Fruit fly (Drosophila melanogaster) whole organism, embryonic: ENCODE measurements around the gene ClpP.

Source experiments
- Atf6 ChIP-seq: fragments of 200-800 bp; sonication (Bioruptor generic); IDR thresholded peaks from 2 replicates; pipeline ENCODE4 v1.3.6; 2022; ENCODE audit warnings: missing biosample characterization, missing genetic modification characterization
- Bdp1 ChIP-seq: fragments of 200-800 bp; sonication (Bioruptor generic); optimal IDR thresholded peaks from 3 replicates; lab custom pipeline; 2016; ENCODE audit warnings: missing biosample characterization, missing genetic modification characterization
- CG1024 ChIP-seq: fragments of 200-800 bp; sonication (Bioruptor generic); IDR thresholded peaks from 2 replicates; pipeline ENCODE4 v1.3.6; 2022; ENCODE audit warnings: missing biosample characterization, missing genetic modification characterization
- CG10431 ChIP-seq: fragments of 200-800 bp; sonication (Bioruptor generic); optimal IDR thresholded peaks from 3 replicates; lab custom pipeline; 2018; ENCODE audit warnings: missing biosample characterization, mild to moderate bottlenecking, missing genetic modification characterization
- CG10979 ChIP-seq: fragments of 200-800 bp; sonication (Bioruptor generic); optimal IDR thresholded peaks from 2 replicates; lab custom pipeline; 2018; ENCODE audit warnings: missing biosample characterization, mild to moderate bottlenecking, missing genetic modification characterization, moderate library complexity
- CG13123 ChIP-seq: fragments of 200-800 bp; sonication (Bioruptor generic); optimal IDR thresholded peaks from 2 replicates; lab custom pipeline; 2016; ENCODE audit warnings: missing biosample characterization, missing genetic modification characterization
- CG30020 ChIP-seq: fragments of 200-800 bp; optimal IDR thresholded peaks from 2 replicates; lab custom pipeline; 2019; ENCODE audit warnings: missing biosample characterization, mild to moderate bottlenecking, missing genetic modification characterization, moderate library complexity
- CG33557 ChIP-seq: fragments of 200-800 bp; sonication (Bioruptor generic); optimal IDR thresholded peaks from 2 replicates; lab custom pipeline; 2019; ENCODE audit warnings: missing biosample characterization, mild to moderate bottlenecking, missing genetic modification characterization, moderate library complexity
- CG4328 ChIP-seq: fragments of 200-800 bp; sonication (Bioruptor generic); optimal IDR thresholded peaks from 3 replicates; lab custom pipeline; 2017; ENCODE audit warnings: missing biosample characterization, missing genetic modification reagents, missing genetic modification characterization
- CG6689 ChIP-seq: fragments of 200-800 bp; sonication (Bioruptor generic); IDR thresholded peaks from 2 replicates; pipeline ENCODE4 v1.3.6; 2022; ENCODE audit warnings: missing biosample characterization, missing genetic modification characterization
- CG7786 ChIP-seq: fragments of 200-800 bp; sonication (Bioruptor generic); optimal IDR thresholded peaks from 2 replicates; lab custom pipeline; 2016; ENCODE audit warnings: missing biosample characterization, missing genetic modification characterization
- CG7987 ChIP-seq: fragments of 200-800 bp; sonication (Bioruptor generic); optimal IDR thresholded peaks from 2 replicates; lab custom pipeline; 2018; ENCODE audit warnings: missing biosample characterization, mild to moderate bottlenecking, missing genetic modification characterization, moderate library complexity
- CG8281 ChIP-seq: fragments of 200-800 bp; sonication (Bioruptor generic); optimal IDR thresholded peaks from 2 replicates; lab custom pipeline; 2018; ENCODE audit warnings: missing biosample characterization, mild to moderate bottlenecking, missing genetic modification characterization, moderate library complexity
- CG8290 ChIP-seq, 3 experiments: fragments of 200-800 bp; sonication (Bioruptor generic); optimal IDR thresholded peaks; 2 replicates each; lab custom pipeline; 2016 to 2019; ENCODE audit warnings: missing biosample characterization in 3 of 3, missing genetic modification characterization in 3 of 3, mild to moderate bottlenecking in 2 of 3, moderate library complexity in 1 of 3
- Camta ChIP-seq: fragments of 200-800 bp; sonication (Bioruptor generic); optimal IDR thresholded peaks from 2 replicates; lab custom pipeline; 2016; ENCODE audit warnings: missing biosample characterization, missing genetic modification characterization
- D19A ChIP-seq: fragments of 200-800 bp; optimal IDR thresholded peaks from 3 replicates; lab custom pipeline; 2019; ENCODE audit warnings: missing biosample characterization, mild to moderate bottlenecking, missing genetic modification characterization, moderate library complexity
- Dad ChIP-seq: fragments of 200-800 bp; sonication (Bioruptor generic); optimal IDR thresholded peaks from 3 replicates; lab custom pipeline; 2016; ENCODE audit warnings: missing biosample characterization, missing genetic modification characterization
- Dfd ChIP-seq, 2 experiments: fragments of >200 bp; optimal IDR thresholded peaks; 2 replicates each; lab custom pipeline; 2017; ENCODE audit warnings: missing biosample characterization in 2 of 2, missing genetic modification characterization in 2 of 2
- Dp ChIP-seq: fragments of 200-800 bp; sonication (Bioruptor generic); optimal IDR thresholded peaks from 2 replicates; lab custom pipeline; 2018; ENCODE audit warnings: missing biosample characterization, mild to moderate bottlenecking, missing genetic modification characterization, moderate library complexity
- E2f1 ChIP-seq: fragments of 200-800 bp; sonication (Bioruptor generic); IDR thresholded peaks from 2 replicates; pipeline ENCODE4 v1.3.6; 2022; ENCODE audit warnings: missing biosample characterization, missing genetic modification characterization
- Ets65A ChIP-seq: fragments of 200-800 bp; sonication (Bioruptor generic); peaks from one replicate; lab custom pipeline; 2016; ENCODE audit warnings: missing biosample characterization, missing genetic modification characterization
- HmgZ ChIP-seq: fragments of 200-800 bp; sonication (Bioruptor generic); optimal IDR thresholded peaks from 2 replicates; lab custom pipeline; 2018; ENCODE audit warnings: missing biosample characterization, mild to moderate bottlenecking, missing genetic modification characterization
- Lhr ChIP-seq: fragments of 200-800 bp; sonication (Bioruptor generic); optimal IDR thresholded peaks from 3 replicates; lab custom pipeline; 2017; ENCODE audit warnings: mild to moderate bottlenecking, missing biosample characterization, missing genetic modification reagents, missing genetic modification characterization
- Myb ChIP-seq: fragments of 200-800 bp; sonication (Bioruptor generic); optimal IDR thresholded peaks from 2 replicates; lab custom pipeline; 2016; ENCODE audit warnings: missing biosample characterization, missing genetic modification characterization
- Ptx1 ChIP-seq: fragments of 200-800 bp; sonication (Bioruptor generic); IDR thresholded peaks from 2 replicates; pipeline ENCODE4 v1.3.6; 2022; ENCODE audit warnings: missing biosample characterization, missing genetic modification characterization
- Scr ChIP-seq: fragments of 200-800 bp; sonication (Bioruptor generic); IDR thresholded peaks from 2 replicates; pipeline ENCODE4 v1.3.6; 2022; ENCODE audit warnings: missing biosample characterization, missing genetic modification characterization; ENCODE audit not compliant: partially characterized antibody
- Sry-δ ChIP-seq: fragments of 200-800 bp; sonication (Bioruptor generic); optimal IDR thresholded peaks from 2 replicates; lab custom pipeline; 2016; ENCODE audit warnings: missing biosample characterization, missing genetic modification characterization
- Ssrp ChIP-seq: fragments of 200-800 bp; sonication (Bioruptor generic); optimal IDR thresholded peaks from 2 replicates; lab custom pipeline; 2018; ENCODE audit warnings: missing biosample characterization, mild to moderate bottlenecking, missing genetic modification characterization, moderate library complexity
- ato ChIP-seq: fragments of 200-800 bp; sonication (Bioruptor generic); IDR thresholded peaks from 2 replicates; pipeline ENCODE4 v1.3.6; 2022; ENCODE audit warnings: missing biosample characterization, missing genetic modification characterization; ENCODE audit not compliant: partially characterized antibody
- az2 ChIP-seq: fragments of 200-800 bp; sonication (Bioruptor generic); optimal IDR thresholded peaks from 3 replicates; lab custom pipeline; 2016; ENCODE audit warnings: missing biosample characterization, missing genetic modification characterization
- bsh ChIP-seq, 2 experiments: fragments of 200-800 bp; sonication (Bioruptor generic); optimal IDR thresholded peaks; 2 replicates each; lab custom pipeline; 2017 to 2018; ENCODE audit warnings: mild to moderate bottlenecking in 2 of 2, missing biosample characterization in 2 of 2, missing genetic modification characterization in 2 of 2, moderate library complexity in 1 of 2
- crc ChIP-seq: fragments of 200-800 bp; sonication (Bioruptor generic); optimal IDR thresholded peaks from 2 replicates; lab custom pipeline; 2016; ENCODE audit warnings: missing biosample characterization, missing genetic modification characterization
- eve ChIP-seq, 2 experiments: fragments of >200 bp; optimal IDR thresholded peaks; 2 replicates each; lab custom pipeline; 2017; ENCODE audit warnings: missing biosample characterization in 2 of 2, missing genetic modification characterization in 2 of 2
- gsb-n ChIP-seq: fragments of 200-800 bp; sonication (Bioruptor generic); optimal IDR thresholded peaks from 3 replicates; lab custom pipeline; 2018; ENCODE audit warnings: missing biosample characterization, mild to moderate bottlenecking, missing genetic modification characterization
- h ChIP-seq: fragments of >200 bp; optimal IDR thresholded peaks from 2 replicates; lab custom pipeline; 2017
- kay ChIP-seq: fragments of 200-800 bp; sonication (Bioruptor generic); optimal IDR thresholded peaks from 2 replicates; lab custom pipeline; 2016; ENCODE audit warnings: missing biosample characterization, missing genetic modification characterization
- knrl ChIP-seq: fragments of 200-800 bp; sonication (Bioruptor generic); IDR thresholded peaks from 3 replicates; pipeline ENCODE4 v1.3.6; 2022; ENCODE audit warnings: missing biosample characterization, missing genetic modification characterization; ENCODE audit not compliant: partially characterized antibody
- lola ChIP-seq, 3 experiments: fragments of >200 bp in 2 of 3; fragments of 200-800 bp in 1 of 3; sonication (Bioruptor generic) in 1 of 3; optimal IDR thresholded peaks; 2 replicates each; lab custom pipeline; 2017 to 2019; ENCODE audit warnings: missing biosample characterization in 3 of 3, missing genetic modification characterization in 3 of 3, mild to moderate bottlenecking in 1 of 3, moderate library complexity in 1 of 3
- mam ChIP-seq: fragments of 200-800 bp; sonication (Bioruptor generic); optimal IDR thresholded peaks from 3 replicates; lab custom pipeline; 2016; ENCODE audit warnings: missing biosample characterization, missing genetic modification characterization
- peb ChIP-seq: fragments of 200-800 bp; sonication (Bioruptor generic); IDR thresholded peaks from 2 replicates; pipeline ENCODE4 v1.3.6; 2022; ENCODE audit warnings: missing biosample characterization, missing genetic modification characterization
- pho ChIP-seq: fragments of 200-800 bp; sonication (Bioruptor generic); optimal IDR thresholded peaks from 2 replicates; lab custom pipeline; 2016; ENCODE audit warnings: missing biosample characterization, missing genetic modification characterization
- pzg ChIP-seq: fragments of 200-800 bp; sonication (Bioruptor generic); optimal IDR thresholded peaks from 3 replicates; lab custom pipeline; 2018; ENCODE audit warnings: missing biosample characterization, mild to moderate bottlenecking, missing genetic modification characterization, moderate library complexity
- shn ChIP-seq: fragments of 200-800 bp; sonication (Bioruptor generic); optimal IDR thresholded peaks from 3 replicates; lab custom pipeline; 2016; ENCODE audit warnings: missing biosample characterization, missing genetic modification characterization
- sisA ChIP-seq: fragments of 200-800 bp; sonication (Bioruptor generic); IDR thresholded peaks from 2 replicates; pipeline ENCODE4 v1.3.6; 2022; ENCODE audit warnings: missing biosample characterization, missing genetic modification characterization
- stc ChIP-seq: fragments of 200-800 bp; sonication (Bioruptor generic); IDR thresholded peaks from 2 replicates; pipeline ENCODE4 v1.3.6; 2022; ENCODE audit warnings: missing biosample characterization, missing genetic modification characterization
- tin ChIP-seq: fragments of 200-800 bp; sonication (Bioruptor generic); optimal IDR thresholded peaks from 3 replicates; lab custom pipeline; 2016; ENCODE audit warnings: missing biosample characterization, missing genetic modification characterization
- vvl ChIP-seq: fragments of 200-800 bp; sonication (Bioruptor generic); IDR thresholded peaks from 2 replicates; pipeline ENCODE4 v1.3.6; 2022; ENCODE audit warnings: missing biosample characterization, missing genetic modification characterization
- zf30C ChIP-seq: fragments of 200-800 bp; sonication (Bioruptor generic); optimal IDR thresholded peaks from 3 replicates; lab custom pipeline; 2018; ENCODE audit warnings: missing biosample characterization, mild to moderate bottlenecking, missing genetic modification characterization

ClpP gene

dm6 chr2L:10387869-10388726, 31.5 kb downstream of the ClpP start, which contains the start of gene da (continued):
- peak; percentile 95 for TF ChIP-seq kay
- TF ChIP-seq tin (GFP tag; lab: Kevin White, UChicago), result peak; percentile 62
- peak in 1 of 2 experiments; percentile 58 for TF ChIP-seq bsh (GFP tag; optimal IDR thresholded peaks at IDR 0.05; lab: Kevin White, UChicago)
- peak; percentile 78 for TF ChIP-seq Ets65A (GFP tag; lab: Kevin White, UChicago)
- peak; percentile 64 for TF ChIP-seq CG6689 (GFP tag; lab: Robert Waterston, UW)
- TF ChIP-seq eve (GFP tag; optimal IDR thresholded peaks at IDR 0.05; lab: Kevin White, UChicago), result peak in 1 of 2 experiments; percentile 76
- TF ChIP-seq Ptx1 (GFP tag; lab: Robert Waterston, UW), result peak; percentile 54
- peak; percentile 34 for TF ChIP-seq crc
- peak; percentile 50; the same call in 1 of the 3 replicates for TF ChIP-seq knrl
- peak; percentile 31 for TF ChIP-seq gsb-n (tag; lab: Kevin White, UChicago)
- peak; percentile 96 for TF ChIP-seq CG1024 (GFP tag; lab: Robert Waterston, UW)
- peak; percentile 68 for TF ChIP-seq az2 (GFP tag; lab: Kevin White, UChicago)
- TF ChIP-seq h (lab: Kevin White, UChicago), result no peak
- peak; percentile 31; the same call in 1 of the 2 replicates for TF ChIP-seq peb (GFP tag; lab: Robert Waterston, UW)
- peak; percentile 86 for TF ChIP-seq pzg (GFP tag; lab: Kevin White, UChicago)
- TF ChIP-seq Bdp1 (GFP tag; lab: Kevin White, UChicago), result no peak
- peak; percentile 4 for TF ChIP-seq CG10431 (GFP tag; lab: Kevin White, UChicago)
- peak; percentile 55 for TF ChIP-seq CG7786 (GFP tag; lab: Kevin White, UChicago)
- peak; percentile 99 for TF ChIP-seq CG30020 (tag; lab: Kevin White, UChicago)
- TF ChIP-seq CG7987 (GFP tag; lab: Kevin White, UChicago), result peak; percentile 45
- TF ChIP-seq Myb (GFP tag; lab: Kevin White, UChicago), result peak; percentile 29
- peak; percentile 18 for TF ChIP-seq CG33557 (GFP tag; lab: Kevin White, UChicago)
- peak; percentile 51 for TF ChIP-seq CG13123 (GFP tag; lab: Kevin White, UChicago)
- peak; percentile 70 for TF ChIP-seq stc (GFP tag; lab: Robert Waterston, UW)
- TF ChIP-seq Lhr (GFP tag; lab: Kevin White, UChicago), result peak; percentile 23
- no peak for TF ChIP-seq CG8281 (tag; lab: Kevin White, UChicago)
- TF ChIP-seq Dad (GFP tag; lab: Kevin White, UChicago), result peak; percentile 45
- TF ChIP-seq E2f1, result peak; percentile 50; the same call in 1 of the 2 replicates
- TF ChIP-seq vvl, result peak; percentile 75
- peak; percentile 70 for TF ChIP-seq mam (GFP tag; lab: Kevin White, UChicago)
- TF ChIP-seq CG8290 (GFP tag; optimal IDR thresholded peaks at IDR 0.05; lab: Kevin White, UChicago), result peak; percentile 80
- TF ChIP-seq CG8290 (tag; optimal IDR thresholded peaks at IDR 0.05; lab: Kevin White, UChicago), result peak in 1 of 2 experiments; percentile 89
- TF ChIP-seq ato (GFP tag; lab: Robert Waterston, UW), result peak; percentile 17; the same call in 1 of the 2 replicates
- TF ChIP-seq pho, result peak; percentile 73
- TF ChIP-seq Sry-δ (GFP tag; lab: Kevin White, UChicago), result peak; percentile 71
- peak; percentile 75 for TF ChIP-seq D19A (tag; lab: Kevin White, UChicago)
- TF ChIP-seq shn (GFP tag; lab: Kevin White, UChicago), result peak; percentile 7
- TF ChIP-seq HmgZ (tag; lab: Kevin White, UChicago), result peak; percentile 41
- TF ChIP-seq Atf6 (GFP tag; lab: Robert Waterston, UW), result peak; percentile 63
- TF ChIP-seq zf30C (GFP tag; lab: Kevin White, UChicago), result no peak
- TF ChIP-seq sisA (GFP tag; lab: Robert Waterston, UW), result no peak; the same call in 1 of the 2 replicates
- peak in 2 of 3 experiments; percentile 42 to 92 for TF ChIP-seq lola (GFP tag; optimal IDR thresholded peaks at IDR 0.05; lab: Kevin White, UChicago)
- peak; percentile 59 for TF ChIP-seq Scr (GFP tag; lab: Robert Waterston, UW)
- peak; percentile 14 for TF ChIP-seq Dp
- TF ChIP-seq CG10979 (tag; lab: Kevin White, UChicago), result peak; percentile 35
- peak in 1 of 2 experiments; percentile 43 for TF ChIP-seq Dfd (GFP tag; optimal IDR thresholded peaks at IDR 0.05; lab: Kevin White, UChicago)
- TF ChIP-seq CG4328, result no peak
- TF ChIP-seq Ssrp (tag; lab: Kevin White, UChicago), result peak; percentile 58
- TF ChIP-seq Camta (GFP tag; lab: Kevin White, UChicago), result peak; percentile 74
